Worm (Caenorhabditis elegans) whole organism, L1 larva: ENCODE data around the gene W06G6.17.

Source experiments
- ama-1 ChIP-seq: fragments of 150-350 bp; optimal IDR thresholded peaks from 2 replicates; lab custom pipeline; 2014
- ceh-82 ChIP-seq, 3 experiments: fragments of 150-350 bp in 1 of 3; sonication (generic microtip) in 2 of 3; optimal IDR thresholded peaks; 2 replicates each; lab custom pipeline; 2014 to 2017; ENCODE audit warnings: missing biosample characterization in 3 of 3, missing genetic modification characterization in 3 of 3
- lin-15B ChIP-seq: fragments of 150-350 bp; sonication (generic microtip); optimal IDR thresholded peaks from 3 replicates; lab custom pipeline; 2014; ENCODE audit warnings: missing biosample characterization, missing genetic modification characterization
- nhr-237 ChIP-seq: fragments of 150-350 bp; optimal IDR thresholded peaks from 2 replicates; lab custom pipeline; 2014; ENCODE audit warnings: missing biosample characterization, missing genetic modification characterization
- nhr-28 ChIP-seq: fragments of 150-350 bp; optimal IDR thresholded peaks from 2 replicates; lab custom pipeline; 2014; ENCODE audit warnings: missing biosample characterization, missing genetic modification characterization
- nhr-71 ChIP-seq: sonication (generic microtip); optimal IDR thresholded peaks from 2 replicates; lab custom pipeline; 2016; ENCODE audit warnings: mild to moderate bottlenecking, missing genetic modification characterization, moderate library complexity, missing compliant biosample characterization
- rnt-1 ChIP-seq: sonication (generic microtip); optimal IDR thresholded peaks from 2 replicates; lab custom pipeline; 2016; ENCODE audit warnings: mild to moderate bottlenecking, missing genetic modification characterization, moderate library complexity, missing compliant biosample characterization
- unc-130 ChIP-seq: fragments of 150-350 bp; optimal IDR thresholded peaks from 2 replicates; lab custom pipeline; 2017; ENCODE audit warnings: missing biosample characterization, missing genetic modification characterization, inconsistent platforms
- unc-62 ChIP-seq: fragments of 150-350 bp; optimal IDR thresholded peaks from 2 replicates; lab custom pipeline; 2014; ENCODE audit warnings: missing biosample characterization, missing genetic modification reagents, missing genetic modification characterization

DNA sequence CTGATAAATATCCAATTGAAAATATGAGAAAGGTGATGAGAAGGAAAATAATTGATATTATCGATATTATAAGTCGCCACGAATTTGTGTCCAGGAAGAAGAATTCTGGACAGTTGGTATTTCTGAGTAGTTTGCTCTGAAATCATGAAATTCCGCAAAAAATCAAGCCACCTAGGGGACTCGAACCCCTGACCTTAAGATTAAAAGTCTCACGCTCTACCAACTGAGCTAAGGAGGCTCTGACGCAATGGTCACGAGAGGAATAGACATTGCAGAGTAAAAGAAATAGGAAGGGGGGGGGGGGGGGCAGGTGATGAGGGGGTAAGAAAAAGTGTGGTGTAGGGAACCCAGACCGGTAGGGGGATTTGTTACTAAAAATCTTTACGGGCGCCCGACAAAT, 23.2 kb downstream of the W06G6.17 start:
- TF ChIP-seq rnt-1 (tag; lab: Kevin White, UChicago) (no peak), nhr-28 (tag; lab: Kevin White, UChicago) (no peak), lin-15B (tag; lab: Kevin White, UChicago) (no peak), nhr-71 (no peak), nhr-237 (tag; lab: Kevin White, UChicago) (no peak), unc-62 (GFP tag; lab: Kevin White, UChicago) (no peak), ceh-82 (tag; optimal IDR thresholded peaks at IDR 0.05; lab: Kevin White, UChicago) (no peak), ama-1 (no peak), unc-130 (tag; lab: Kevin White, UChicago) (no peak)
